Fruit fly (Drosophila melanogaster) whole organism, embryonic: ENCODE results near the gene Ror.

Experiments
- Asciz ChIP-seq: fragments of 200-800 bp; sonication (Bioruptor generic); optimal IDR thresholded peaks from 2 replicates; lab custom pipeline; 2017; ENCODE audit warnings: missing biosample characterization, mild to moderate bottlenecking, missing genetic modification characterization, missing genetic modification reagents
- BtbVII ChIP-seq: fragments of 200-800 bp; sonication (Bioruptor generic); optimal IDR thresholded peaks from 3 replicates; lab custom pipeline; 2017; ENCODE audit warnings: missing biosample characterization, mild to moderate bottlenecking, missing genetic modification characterization
- CG10267 ChIP-seq: fragments of 200-800 bp; sonication (Bioruptor generic); optimal IDR thresholded peaks from 2 replicates; lab custom pipeline; 2018; ENCODE audit warnings: missing biosample characterization, mild to moderate bottlenecking, missing genetic modification characterization, moderate library complexity
- CG10431 ChIP-seq: fragments of 200-800 bp; sonication (Bioruptor generic); optimal IDR thresholded peaks from 3 replicates; lab custom pipeline; 2018; ENCODE audit warnings: missing biosample characterization, mild to moderate bottlenecking, missing genetic modification characterization
- CG10462 ChIP-seq: fragments of 200-800 bp; sonication (Bioruptor generic); optimal IDR thresholded peaks from 2 replicates; lab custom pipeline; 2016; ENCODE audit warnings: missing biosample characterization, missing genetic modification characterization
- CG12104 ChIP-seq: fragments of 200-800 bp; sonication (Bioruptor generic); optimal IDR thresholded peaks from 3 replicates; lab custom pipeline; 2016; ENCODE audit warnings: missing biosample characterization, missing genetic modification characterization
- CG13775 ChIP-seq: fragments of 200-800 bp; sonication (Bioruptor generic); optimal IDR thresholded peaks from 3 replicates; lab custom pipeline; 2017; ENCODE audit warnings: missing biosample characterization, mild to moderate bottlenecking, missing genetic modification characterization
- CG14710 ChIP-seq: fragments of 200-800 bp; sonication (Bioruptor generic); optimal IDR thresholded peaks from 3 replicates; lab custom pipeline; 2019; ENCODE audit warnings: missing biosample characterization, mild to moderate bottlenecking, missing genetic modification characterization, moderate library complexity
- CG1603 ChIP-seq: fragments of 200-800 bp; sonication (Bioruptor generic); optimal IDR thresholded peaks from 2 replicates; lab custom pipeline; 2019; ENCODE audit warnings: missing biosample characterization, mild to moderate bottlenecking, missing genetic modification characterization, moderate library complexity
- CG17186 ChIP-seq: fragments of 200-800 bp; sonication (Bioruptor generic); optimal IDR thresholded peaks from 3 replicates; lab custom pipeline; 2017; ENCODE audit warnings: missing biosample characterization, missing genetic modification reagents, missing genetic modification characterization
- CG17829 ChIP-seq: fragments of 200-800 bp; optimal IDR thresholded peaks from 2 replicates; lab custom pipeline; 2019; ENCODE audit warnings: missing biosample characterization, mild to moderate bottlenecking, missing genetic modification characterization, moderate library complexity
- CG18262 ChIP-seq: fragments of 200-800 bp; optimal IDR thresholded peaks from 3 replicates; lab custom pipeline; 2019; ENCODE audit warnings: missing biosample characterization, mild to moderate bottlenecking, missing genetic modification characterization, moderate library complexity
- CG4820 ChIP-seq: fragments of 200-800 bp; sonication (Bioruptor generic); optimal IDR thresholded peaks from 3 replicates; lab custom pipeline; 2016; ENCODE audit warnings: missing biosample characterization, missing genetic modification characterization
- CG5953 ChIP-seq: fragments of 200-800 bp; sonication (Bioruptor generic); IDR thresholded peaks from 2 replicates; pipeline ENCODE4 v1.3.6; 2022; ENCODE audit warnings: missing biosample characterization, missing genetic modification characterization
- CG6272 ChIP-seq: fragments of 200-800 bp; sonication (Bioruptor generic); IDR thresholded peaks from 2 replicates; pipeline ENCODE4 v1.3.6; 2022; ENCODE audit warnings: missing biosample characterization, missing genetic modification characterization
- CG6689 ChIP-seq: fragments of 200-800 bp; sonication (Bioruptor generic); IDR thresholded peaks from 2 replicates; pipeline ENCODE4 v1.3.6; 2022; ENCODE audit warnings: missing biosample characterization, missing genetic modification characterization
- CG7271 ChIP-seq: fragments of 200-800 bp; sonication (Bioruptor generic); optimal IDR thresholded peaks from 2 replicates; lab custom pipeline; 2018; ENCODE audit warnings: missing biosample characterization, mild to moderate bottlenecking, missing genetic modification characterization, moderate library complexity
- CG8290 ChIP-seq, 3 experiments: fragments of 200-800 bp; sonication (Bioruptor generic); optimal IDR thresholded peaks; 2 replicates each; lab custom pipeline; 2016 to 2019; ENCODE audit warnings: missing biosample characterization in 3 of 3, missing genetic modification characterization in 3 of 3, mild to moderate bottlenecking in 2 of 3, moderate library complexity in 1 of 3
- CG8359 ChIP-seq: fragments of 200-800 bp; sonication (Bioruptor generic); optimal IDR thresholded peaks from 2 replicates; lab custom pipeline; 2017; ENCODE audit warnings: missing biosample characterization, mild to moderate bottlenecking, missing genetic modification characterization, borderline replicate concordance
- CG9932 ChIP-seq: fragments of 200-800 bp; sonication (Bioruptor generic); IDR thresholded peaks from 2 replicates; pipeline ENCODE4 v1.3.6; 2022; ENCODE audit warnings: missing biosample characterization, missing genetic modification characterization
- D ChIP-seq, 2 experiments: fragments of 200-800 bp in 1 of 2; fragments of >200 bp in 1 of 2; sonication (Bioruptor generic) in 1 of 2; optimal IDR thresholded peaks; 2 replicates in 1 of 2; 3 replicates in 1 of 2; lab custom pipeline; 2017; ENCODE audit warnings: mild to moderate bottlenecking in 1 of 2, missing biosample characterization in 1 of 2, missing genetic modification characterization in 1 of 2, missing genetic modification reagents in 1 of 2
- Drgx ChIP-seq: fragments of 200-800 bp; sonication (Bioruptor generic); IDR thresholded peaks from 2 replicates; pipeline ENCODE4 v1.3.6; 2022; ENCODE audit warnings: missing biosample characterization, missing genetic modification characterization
- Gug ChIP-seq: fragments of 200-800 bp; sonication (Bioruptor generic); IDR thresholded peaks from 4 replicates; pipeline ENCODE4 v1.3.6; 2022; ENCODE audit warnings: missing biosample characterization, missing genetic modification characterization
- Lim3 ChIP-seq: fragments of 200-800 bp; sonication (Bioruptor generic); IDR thresholded peaks from 2 replicates; pipeline ENCODE4 v1.3.6; 2022; ENCODE audit warnings: missing biosample characterization, missing genetic modification characterization
- NC2β ChIP-seq: fragments of 200-800 bp; sonication (Bioruptor generic); optimal IDR thresholded peaks from 2 replicates; lab custom pipeline; 2016; ENCODE audit warnings: missing biosample characterization, missing genetic modification characterization
- Pdp1 ChIP-seq, 2 experiments: fragments of 200-800 bp; sonication (Bioruptor generic); optimal IDR thresholded peaks; 3 replicates each; lab custom pipeline; 2016; ENCODE audit warnings: missing biosample characterization in 2 of 2, missing genetic modification characterization in 2 of 2, mild to moderate bottlenecking in 1 of 2, moderate library complexity in 1 of 2
- Rx ChIP-seq: fragments of 200-800 bp; sonication (Bioruptor generic); IDR thresholded peaks from 2 replicates; pipeline ENCODE4 v1.3.6; 2022; ENCODE audit warnings: missing biosample characterization, missing genetic modification characterization
- Sox100B ChIP-seq: fragments of 200-800 bp; sonication (Bioruptor generic); optimal IDR thresholded peaks from 3 replicates; lab custom pipeline; 2018; ENCODE audit warnings: missing biosample characterization, mild to moderate bottlenecking, missing genetic modification characterization
- Sry-β ChIP-seq: fragments of 200-800 bp; sonication (Bioruptor generic); optimal IDR thresholded peaks from 2 replicates; lab custom pipeline; 2018; ENCODE audit warnings: missing biosample characterization, mild to moderate bottlenecking, missing genetic modification characterization, moderate library complexity
- TFAM ChIP-seq: fragments of 200-800 bp; sonication (Bioruptor generic); optimal IDR thresholded peaks from 2 replicates; lab custom pipeline; 2017; ENCODE audit warnings: missing biosample characterization, missing genetic modification characterization, inconsistent platforms
- ara ChIP-seq: fragments of 200-800 bp; sonication (Bioruptor generic); IDR thresholded peaks from 2 replicates; pipeline ENCODE4 v1.3.6; 2022; ENCODE audit warnings: missing biosample characterization, missing genetic modification characterization
- az2 ChIP-seq: fragments of 200-800 bp; sonication (Bioruptor generic); optimal IDR thresholded peaks from 3 replicates; lab custom pipeline; 2016; ENCODE audit warnings: missing biosample characterization, missing genetic modification characterization
- da ChIP-seq: fragments of 200-800 bp; sonication (Bioruptor generic); optimal IDR thresholded peaks from 2 replicates; lab custom pipeline; 2016; ENCODE audit warnings: missing biosample characterization, missing genetic modification characterization
- dm ChIP-seq: fragments of 200-800 bp; sonication (Bioruptor generic); optimal IDR thresholded peaks from 3 replicates; lab custom pipeline; 2016; ENCODE audit warnings: missing biosample characterization, missing genetic modification characterization
- dmrt11E ChIP-seq: fragments of 200-800 bp; sonication (Bioruptor generic); optimal IDR thresholded peaks from 3 replicates; lab custom pipeline; 2018; ENCODE audit warnings: missing biosample characterization, mild to moderate bottlenecking, missing genetic modification characterization, moderate library complexity
- fru ChIP-seq: fragments of >200 bp; optimal IDR thresholded peaks from 2 replicates; lab custom pipeline; 2017
- h ChIP-seq: fragments of >200 bp; optimal IDR thresholded peaks from 2 replicates; lab custom pipeline; 2017
- hkb ChIP-seq, 2 experiments: fragments of 200-800 bp in 1 of 2; fragments of >200 bp in 1 of 2; sonication (Bioruptor generic) in 1 of 2; IDR thresholded peaks in 1 of 2; optimal IDR thresholded peaks in 1 of 2; 2 replicates each; pipeline versions ENCODE4 v1.3.6 to Lab custom; 2017 to 2022; ENCODE audit warnings: missing biosample characterization in 1 of 2, missing genetic modification characterization in 1 of 2
- kah ChIP-seq: fragments of 200-800 bp; sonication (Bioruptor generic); optimal IDR thresholded peaks from 2 replicates; lab custom pipeline; 2018; ENCODE audit warnings: missing biosample characterization, mild to moderate bottlenecking, missing genetic modification characterization
- maf-S ChIP-seq: fragments of 200-800 bp; sonication (Bioruptor generic); optimal IDR thresholded peaks from 2 replicates; lab custom pipeline; 2016; ENCODE audit warnings: missing biosample characterization, missing genetic modification characterization
- mam ChIP-seq: fragments of 200-800 bp; sonication (Bioruptor generic); optimal IDR thresholded peaks from 3 replicates; lab custom pipeline; 2016; ENCODE audit warnings: missing biosample characterization, missing genetic modification characterization
- nmo ChIP-seq: fragments of 200-800 bp; sonication (Bioruptor generic); optimal IDR thresholded peaks from 2 replicates; lab custom pipeline; 2018; ENCODE audit warnings: missing biosample characterization, mild to moderate bottlenecking, missing genetic modification characterization, moderate library complexity
- p53 ChIP-seq: fragments of 200-800 bp; sonication (Bioruptor generic); optimal IDR thresholded peaks from 2 replicates; lab custom pipeline; 2016; ENCODE audit warnings: missing biosample characterization, missing genetic modification characterization
- phol ChIP-seq: fragments of 200-800 bp; sonication (Bioruptor generic); optimal IDR thresholded peaks from 3 replicates; lab custom pipeline; 2018; ENCODE audit warnings: missing biosample characterization, mild to moderate bottlenecking, missing genetic modification characterization, moderate library complexity
- pzg ChIP-seq: fragments of 200-800 bp; sonication (Bioruptor generic); optimal IDR thresholded peaks from 3 replicates; lab custom pipeline; 2018; ENCODE audit warnings: missing biosample characterization, mild to moderate bottlenecking, missing genetic modification characterization, moderate library complexity
- ranshi ChIP-seq: fragments of 200-800 bp; sonication (Bioruptor generic); IDR thresholded peaks from 2 replicates; pipeline ENCODE4 v1.3.6; 2022; ENCODE audit warnings: missing biosample characterization, missing genetic modification characterization
- row ChIP-seq: fragments of 200-800 bp; sonication (Bioruptor generic); IDR thresholded peaks from 3 replicates; pipeline ENCODE4 v1.3.6; 2022; ENCODE audit warnings: missing biosample characterization, missing genetic modification characterization
- slou ChIP-seq: fragments of 200-800 bp; sonication (Bioruptor generic); optimal IDR thresholded peaks from 3 replicates; lab custom pipeline; 2016; ENCODE audit warnings: missing biosample characterization, missing genetic modification characterization
- tx ChIP-seq: fragments of 200-800 bp; sonication (Bioruptor generic); optimal IDR thresholded peaks from 2 replicates; lab custom pipeline; 2016; ENCODE audit warnings: missing biosample characterization, missing genetic modification characterization
- vvl ChIP-seq: fragments of 200-800 bp; sonication (Bioruptor generic); IDR thresholded peaks from 2 replicates; pipeline ENCODE4 v1.3.6; 2022; ENCODE audit warnings: missing biosample characterization, missing genetic modification characterization

Ror gene

DNA sequence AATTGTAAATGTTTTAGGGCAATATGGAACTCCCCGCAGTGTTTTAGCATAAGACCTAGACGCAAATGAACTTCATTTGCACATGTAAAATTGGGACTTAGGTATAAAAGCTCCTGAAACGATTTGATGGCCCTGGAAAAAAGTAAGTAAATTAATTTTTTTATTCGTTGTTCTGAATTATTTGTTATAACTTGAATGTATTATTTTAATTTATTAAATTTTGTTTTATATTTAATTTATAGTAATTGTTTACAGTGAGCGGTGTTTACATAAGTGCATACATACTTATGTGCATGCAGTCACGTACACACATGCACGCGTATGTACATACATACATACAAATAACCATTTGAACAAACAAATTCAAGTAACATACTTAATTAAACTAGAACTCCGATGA, 24.8 kb downstream of the Ror start (continued):
- TF ChIP-seq CG8290 (GFP tag; optimal IDR thresholded peaks at IDR 0.05; lab: Kevin White, UChicago) (no peak), CG8290 (tag; optimal IDR thresholded peaks at IDR 0.05; lab: Kevin White, UChicago) (no peak), p53 (GFP tag; lab: Kevin White, UChicago) (no peak), vvl (peak; percentile 33; the same call in 1 of the 2 replicates), mam (no peak), CG8359 (peak; percentile 22), CG17186 (GFP tag; lab: Kevin White, UChicago) (peak; percentile 17), Drgx (peak; percentile 74), Gug (no peak), Sox100B (GFP tag; lab: Kevin White, UChicago) (peak; percentile 63), CG12104 (GFP tag; lab: Kevin White, UChicago) (peak; percentile 19), Sry-β (GFP tag; lab: Kevin White, UChicago) (peak; percentile 4), slou (no peak), D (optimal IDR thresholded peaks at IDR 0.05; lab: Kevin White, UChicago) (no peak), D (GFP tag; optimal IDR thresholded peaks at IDR 0.05; lab: Kevin White, UChicago) (peak; percentile 61), kah (GFP tag; lab: Kevin White, UChicago) (peak; percentile 44), BtbVII (GFP tag; lab: Kevin White, UChicago) (no peak), CG10267 (peak; percentile 57), CG14710 (tag; lab: Kevin White, UChicago) (peak; percentile 61), nmo (GFP tag; lab: Kevin White, UChicago) (peak; percentile 41), fru (lab: Kevin White, UChicago) (no peak), dmrt11E (tag; lab: Kevin White, UChicago) (peak; percentile 60), CG4820 (GFP tag; lab: Kevin White, UChicago) (peak; percentile 41), CG6689 (peak; percentile 23), ranshi (GFP tag; lab: Robert Waterston, UW) (no peak), CG17829 (tag; lab: Kevin White, UChicago) (peak; percentile 69), CG9932 (GFP tag; lab: Robert Waterston, UW) (no peak), row (GFP tag; lab: Robert Waterston, UW) (no peak), da (no peak), CG7271 (tag; lab: Kevin White, UChicago) (peak; percentile 41), Asciz (peak; percentile 75), CG5953 (GFP tag; lab: Robert Waterston, UW) (0 out of 2 replicates have a peak, but pooled peaks have one; percentile 16), pzg (GFP tag; lab: Kevin White, UChicago) (no peak), NC2β (GFP tag; lab: Kevin White, UChicago) (no peak), az2 (GFP tag; lab: Kevin White, UChicago) (peak; percentile 23), tx (GFP tag; lab: Kevin White, UChicago) (no peak), CG13775 (GFP tag; lab: Kevin White, UChicago) (peak; percentile 45), CG10431 (peak; percentile 34), CG18262 (tag; lab: Kevin White, UChicago) (peak; percentile 82), CG6272 (no peak), ara (GFP tag; lab: Robert Waterston, UW) (0 out of 2 replicates have a peak, but pooled peaks have one; percentile 30), hkb (optimal IDR thresholded peaks at IDR 0.05; lab: Kevin White, UChicago) (no peak), hkb (GFP tag; IDR thresholded peaks at IDR 0.05; lab: Robert Waterston, UW) (peak; percentile 48), CG10462 (GFP tag; lab: Kevin White, UChicago) (no peak), maf-S (GFP tag; lab: Kevin White, UChicago) (no peak), TFAM (no peak), dm (no peak), Pdp1 (GFP tag; optimal IDR thresholded peaks at IDR 0.05; lab: Kevin White, UChicago) (peak in 1 of 2 experiments; percentile 60), Rx (GFP tag; lab: Robert Waterston, UW) (no peak), phol (tag; lab: Kevin White, UChicago) (peak; percentile 37), h (lab: Kevin White, UChicago) (no peak), Lim3 (GFP tag; lab: Robert Waterston, UW) (no peak), CG1603 (tag; lab: Kevin White, UChicago) (no peak)
